Worm (Caenorhabditis elegans) whole organism, L4 larva: ENCODE measurements around the gene vps-50.

Source experiments
- F10B5.3 ChIP-seq: sonication (generic microtip); optimal IDR thresholded peaks from 2 replicates; lab custom pipeline; 2016; ENCODE audit warnings: mild to moderate bottlenecking, missing genetic modification characterization, missing compliant biosample characterization
- F37D6.2 ChIP-seq: sonication (generic microtip); optimal IDR thresholded peaks from 2 replicates; lab custom pipeline; 2016; ENCODE audit warnings: mild to moderate bottlenecking, missing genetic modification characterization, missing compliant biosample characterization
- F49E8.2 ChIP-seq: sonication (generic microtip); optimal IDR thresholded peaks from 2 replicates; lab custom pipeline; 2016; ENCODE audit warnings: missing compliant biosample characterization, mild to moderate bottlenecking, missing genetic modification characterization, borderline replicate concordance
- T20F7.1 ChIP-seq: fragments of 200-800 bp; sonication (Bioruptor generic); optimal IDR thresholded peaks from 2 replicates; lab custom pipeline; 2018; ENCODE audit warnings: mild to moderate bottlenecking, missing genetic modification characterization, missing compliant biosample characterization
- Y105C5A.15 ChIP-seq: fragments of 200-800 bp; sonication (Bioruptor generic); IDR thresholded peaks from 2 replicates; pipeline ENCODE4 v1.3.6; 2022; ENCODE audit warnings: missing genetic modification characterization, missing compliant biosample characterization
- Y48G9A.11 ChIP-seq: fragments of 200-800 bp; sonication (Bioruptor generic); IDR thresholded peaks from 2 replicates; pipeline ENCODE4 v1.3.6; 2022; ENCODE audit warnings: missing genetic modification reagents, missing genetic modification characterization, missing compliant biosample characterization
- Y75B8A.6 ChIP-seq: fragments of 200-800 bp; sonication (Bioruptor generic); IDR thresholded peaks from 2 replicates; pipeline ENCODE4 v1.3.6; 2022; ENCODE audit warnings: missing genetic modification reagents, missing genetic modification characterization, missing compliant biosample characterization
- aha-1 ChIP-seq: fragments of 150-350 bp; peaks from one replicate; lab custom pipeline; 2014; ENCODE audit warnings: missing biosample characterization, missing genetic modification characterization
- aly-2 ChIP-seq: sonication (generic microtip); optimal IDR thresholded peaks from 2 replicates; lab custom pipeline; 2018; ENCODE audit warnings: missing biosample characterization, missing genetic modification characterization
- ama-1 ChIP-seq: fragments of 150-350 bp; optimal IDR thresholded peaks from 2 replicates; lab custom pipeline; 2014; ENCODE audit warnings: inconsistent platforms, mixed read lengths
- attf-4 ChIP-seq: sonication (generic microtip); optimal IDR thresholded peaks from 3 replicates; lab custom pipeline; 2017; ENCODE audit warnings: missing biosample characterization, missing genetic modification characterization
- ceh-32 ChIP-seq: sonication (generic microtip); optimal IDR thresholded peaks from 2 replicates; lab custom pipeline; 2016; ENCODE audit warnings: mild to moderate bottlenecking, missing genetic modification characterization, missing compliant biosample characterization; ENCODE audit not compliant: poor library complexity
- daf-12 ChIP-seq: fragments of 150-350 bp; optimal IDR thresholded peaks from 2 replicates; lab custom pipeline; 2014; ENCODE audit warnings: missing biosample characterization, missing genetic modification reagents, missing genetic modification characterization
- dmd-6 ChIP-seq: fragments of 200-800 bp; sonication (Bioruptor generic); IDR thresholded peaks from 2 replicates; pipeline ENCODE4 v1.3.6; 2022; ENCODE audit warnings: missing genetic modification reagents, missing genetic modification characterization, missing compliant biosample characterization
- dmd-9 ChIP-seq: fragments of 200-800 bp; sonication (Bioruptor generic); IDR thresholded peaks from 2 replicates; pipeline ENCODE4 v1.3.6; 2022; ENCODE audit warnings: missing genetic modification reagents, missing genetic modification characterization, missing compliant biosample characterization
- dpl-1 ChIP-seq: fragments of 150-350 bp; optimal IDR thresholded peaks from 2 replicates; lab custom pipeline; 2014; ENCODE audit warnings: missing biosample characterization, missing genetic modification reagents, missing genetic modification characterization
- egl-27 ChIP-seq: sonication (generic microtip); optimal IDR thresholded peaks from 3 replicates; lab custom pipeline; 2017; ENCODE audit warnings: missing biosample characterization, missing genetic modification reagents, missing genetic modification characterization
- fkh-10 ChIP-seq: fragments of 150-350 bp; optimal IDR thresholded peaks from 2 replicates; lab custom pipeline; 2014; ENCODE audit warnings: missing biosample characterization, missing genetic modification reagents, missing genetic modification characterization
- gei-8 ChIP-seq: fragments of 200-800 bp; sonication (Bioruptor generic); optimal IDR thresholded peaks from 2 replicates; lab custom pipeline; 2018; ENCODE audit warnings: mild to moderate bottlenecking, missing genetic modification characterization, missing compliant biosample characterization
- hif-1 ChIP-seq, 2 experiments: sonication (generic microtip); optimal IDR thresholded peaks; 2 replicates each; lab custom pipeline; 2016 to 2017; ENCODE audit warnings: missing compliant biosample characterization in 2 of 2, missing genetic modification characterization in 2 of 2, missing genetic modification reagents in 2 of 2, missing genotype in 2 of 2, mild to moderate bottlenecking in 1 of 2
- jun-1 ChIP-seq: fragments of 150-350 bp; optimal IDR thresholded peaks from 2 replicates; lab custom pipeline; 2014; ENCODE audit warnings: missing biosample characterization, missing genetic modification reagents, missing genetic modification characterization
- lin-1 ChIP-seq: fragments of 200-800 bp; sonication (Bioruptor generic); IDR thresholded peaks from 2 replicates; pipeline ENCODE4 v1.3.6; 2022; ENCODE audit warnings: missing genetic modification reagents, missing genetic modification characterization, missing compliant biosample characterization
- lin-29 ChIP-seq: fragments of 200-800 bp; sonication (Bioruptor generic); IDR thresholded peaks from 2 replicates; pipeline ENCODE4 v1.3.6; 2022; ENCODE audit warnings: missing genetic modification reagents, missing genetic modification characterization, missing compliant biosample characterization
- lin-38 ChIP-seq: fragments of 200-800 bp; sonication (Bioruptor generic); IDR thresholded peaks from 2 replicates; pipeline ENCODE4 v1.3.6; 2022; ENCODE audit warnings: missing genetic modification reagents, missing genetic modification characterization, missing compliant biosample characterization
- lin-39 ChIP-seq: fragments of 150-350 bp; optimal IDR thresholded peaks from 2 replicates; lab custom pipeline; 2014; ENCODE audit warnings: missing biosample characterization, missing genetic modification reagents, missing genetic modification characterization
- lir-3 ChIP-seq: sonication (generic microtip); optimal IDR thresholded peaks from 2 replicates; lab custom pipeline; 2016; ENCODE audit warnings: mild to moderate bottlenecking, missing genetic modification characterization, missing compliant biosample characterization
- madf-9 ChIP-seq: fragments of 200-800 bp; sonication (Bioruptor generic); conservative IDR thresholded peaks from 2 replicates; pipeline ENCODE4 v1.3.6; 2022; ENCODE audit warnings: missing genetic modification reagents, missing genetic modification characterization, missing compliant biosample characterization
- mep-1 ChIP-seq: fragments of 150-350 bp; sonication (generic microtip); optimal IDR thresholded peaks from 3 replicates; lab custom pipeline; 2014; ENCODE audit warnings: missing biosample characterization, missing genetic modification characterization
- mes-2 ChIP-seq: sonication (generic microtip); optimal IDR thresholded peaks from 2 replicates; lab custom pipeline; 2016; ENCODE audit warnings: missing genotype, mild to moderate bottlenecking, missing genetic modification characterization, missing compliant biosample characterization; ENCODE audit not compliant: poor library complexity, severe bottlenecking
- nhr-237 ChIP-seq: sonication (generic microtip); optimal IDR thresholded peaks from 2 replicates; lab custom pipeline; 2017; ENCODE audit warnings: missing biosample characterization, missing genetic modification characterization
- nhr-25 ChIP-seq: sonication (generic microtip); optimal IDR thresholded peaks from 2 replicates; lab custom pipeline; 2017; ENCODE audit warnings: missing genetic modification characterization, mild to moderate bottlenecking, missing compliant biosample characterization, antibody characterized with exemption, moderate library complexity, borderline replicate concordance; ENCODE audit not compliant: insufficient read depth
- nhr-41 ChIP-seq: fragments of 200-800 bp; sonication (Bioruptor generic); IDR thresholded peaks from 2 replicates; pipeline ENCODE4 v1.3.6; 2022; ENCODE audit warnings: missing genetic modification reagents, missing genetic modification characterization, missing compliant biosample characterization
- nhr-48 ChIP-seq: sonication (generic microtip); optimal IDR thresholded peaks from 2 replicates; lab custom pipeline; 2016; ENCODE audit warnings: mild to moderate bottlenecking, missing genetic modification characterization, missing compliant biosample characterization
- nhr-76 ChIP-seq: fragments of 150-350 bp; optimal IDR thresholded peaks from 2 replicates; lab custom pipeline; 2014; ENCODE audit warnings: missing biosample characterization, missing genetic modification characterization
- pha-4 ChIP-seq, 2 experiments: fragments of 150-350 bp in 1 of 2; fragments of 200-800 bp in 1 of 2; sonication (Bioruptor generic) in 1 of 2; IDR thresholded peaks in 1 of 2; optimal IDR thresholded peaks in 1 of 2; 2 replicates each; pipeline versions ENCODE4 v1.3.6 to Lab custom; 2014 to 2022; ENCODE audit warnings: missing genetic modification characterization in 2 of 2, missing genetic modification reagents in 2 of 2, missing biosample characterization in 1 of 2, missing compliant biosample characterization in 1 of 2
- php-3 ChIP-seq: fragments of 200-800 bp; sonication (Bioruptor generic); IDR thresholded peaks from 2 replicates; pipeline ENCODE4 v1.3.6; 2022; ENCODE audit warnings: missing genetic modification reagents, missing genetic modification characterization, missing compliant biosample characterization
- rbr-2 ChIP-seq: sonication (generic microtip); optimal IDR thresholded peaks from 2 replicates; lab custom pipeline; 2016; ENCODE audit warnings: missing genotype, missing genetic modification characterization, missing compliant biosample characterization
- set-16 ChIP-seq: fragments of 200-800 bp; sonication (Bioruptor generic); IDR thresholded peaks from 2 replicates; pipeline ENCODE4 v1.3.6; 2022; ENCODE audit warnings: missing genetic modification reagents, missing genetic modification characterization, missing compliant biosample characterization
- snpc-4 ChIP-seq: fragments of 150-350 bp; optimal IDR thresholded peaks from 2 replicates; lab custom pipeline; 2014; ENCODE audit warnings: missing biosample characterization, missing genetic modification characterization
- unc-39 ChIP-seq: sonication (generic microtip); optimal IDR thresholded peaks from 2 replicates; lab custom pipeline; 2017; ENCODE audit warnings: missing biosample characterization, missing genetic modification characterization
- zfp-3 ChIP-seq: fragments of 200-800 bp; sonication (Bioruptor generic); conservative IDR thresholded peaks from 2 replicates; pipeline ENCODE4 v1.3.6; 2022; ENCODE audit warnings: missing genetic modification reagents, missing genetic modification characterization, missing compliant biosample characterization
- zip-2 ChIP-seq: fragments of 150-350 bp; optimal IDR thresholded peaks from 2 replicates; lab custom pipeline; 2014; ENCODE audit warnings: missing biosample characterization, missing genetic modification characterization

The vps-50 gene

ce11 chrIII:10824206-10824605 lies 44.8 kb upstream of the vps-50 start (continued):
- TF ChIP-seq Y48G9A.11 (GFP tag; lab: Robert Waterston, UW) = no peak

- TF ChIP-seq F10B5.3 (tag; lab: Kevin White, UChicago) (no peak), php-3 (no peak), unc-39 (tag; lab: Kevin White, UChicago) (no peak), madf-9 (GFP tag; lab: Robert Waterston, UW) (no peak), T20F7.1 (no peak), hif-1 (tag; optimal IDR thresholded peaks at IDR 0.05; lab: Kevin White, UChicago) (no peak), jun-1 (tag; lab: Kevin White, UChicago) (no peak), nhr-48 (tag; lab: Kevin White, UChicago) (no peak), rbr-2 (no peak), egl-27 (tag; lab: Kevin White, UChicago) (no peak), snpc-4 (tag; lab: Kevin White, UChicago) (no peak), ceh-32 (no peak), nhr-237 (tag; lab: Kevin White, UChicago) (no peak), zip-2 (no peak), F37D6.2 (no peak), mes-2 (tag; lab: Kevin White, UChicago) (no peak)
Measured at ce11 chrIII:10825088-10825487, 43.9 kb upstream of the vps-50 start.

ce11 chrIII:10831483-10831882 lies 37.5 kb upstream of the vps-50 start:
- TF ChIP-seq gei-8 (GFP tag; lab: Kevin White, UChicago) (no peak), aha-1 (tag; lab: Kevin White, UChicago) (peak; percentile 58), T20F7.1 (no peak)

ce11 chrIII:10832636-10833035 lies 36.4 kb upstream of the vps-50 start, which contains the start of gene sbsp-1:
sbsp-1 (plus strand) TSS chrIII:10832936.
- TF ChIP-seq zfp-3 (GFP tag; lab: Robert Waterston, UW) = no peak

ce11 chrIII:10844873-10845272 lies 24.1 kb upstream of the vps-50 start, which contains the start of gene pde-12:
pde-12 (minus strand) TSS chrIII:10845020.
- no peak for TF ChIP-seq lin-39 (tag; lab: Kevin White, UChicago)
- TF ChIP-seq set-16 (GFP tag; lab: Robert Waterston, UW) = no peak
- no peak for TF ChIP-seq daf-12
- peak; percentile 52; the same call in 1 of the 2 replicates for TF ChIP-seq madf-9 (GFP tag; lab: Robert Waterston, UW)
- TF ChIP-seq F37D6.2 = peak; percentile 68
- TF ChIP-seq dpl-1 (GFP tag; lab: Kevin White, UChicago) = peak; percentile 87
- TF ChIP-seq nhr-25 = no peak
- no peak for TF ChIP-seq aly-2 (tag; lab: Kevin White, UChicago)
- 0 out of 2 replicates have a peak, but pooled peaks have one; percentile 34 for TF ChIP-seq lin-29 (GFP tag; lab: Robert Waterston, UW)
- TF ChIP-seq Y75B8A.6 (GFP tag; lab: Robert Waterston, UW) = no peak
- TF ChIP-seq lir-3 = no peak
- peak; percentile 80 for TF ChIP-seq zip-2
- TF ChIP-seq hif-1 (tag; optimal IDR thresholded peaks at IDR 0.05; lab: Kevin White, UChicago) = peak in 1 of 2 experiments; percentile 24
- TF ChIP-seq attf-4 = no peak
- TF ChIP-seq dmd-6 (GFP tag; lab: Robert Waterston, UW) = no peak
- TF ChIP-seq lin-38 = peak; percentile 89
- no peak for TF ChIP-seq nhr-41
- peak; percentile 59 for TF ChIP-seq T20F7.1
- TF ChIP-seq pha-4 (GFP tag; IDR thresholded peaks at IDR 0.05; lab: Robert Waterston, UW) = peak; percentile 43; the same call in 1 of the 2 replicates
- TF ChIP-seq pha-4 (tag; optimal IDR thresholded peaks at IDR 0.05; lab: Kevin White, UChicago) = no peak
- TF ChIP-seq mep-1 = peak; percentile 81
- TF ChIP-seq lin-1 = peak; percentile 18; the same call in 1 of the 2 replicates
- TF ChIP-seq Y105C5A.15 (GFP tag; lab: Robert Waterston, UW) = no peak
- TF ChIP-seq F49E8.2 (tag; lab: Kevin White, UChicago) = peak; percentile 54
- TF ChIP-seq dmd-9 (GFP tag; lab: Robert Waterston, UW) = 0 out of 2 replicates have a peak, but pooled peaks have one; percentile 52
- TF ChIP-seq ama-1 (lab: Kevin White, UChicago) = no peak
- TF ChIP-seq nhr-76 (tag; lab: Kevin White, UChicago) = no peak
- TF ChIP-seq fkh-10 = peak; percentile 45
